Worm (Caenorhabditis elegans): Measurements from ENCODE around the gene F41E6.17.
A peak's percentile ranks its signal among the peaks of the same experiment; 100 is the strongest.

DNA sequence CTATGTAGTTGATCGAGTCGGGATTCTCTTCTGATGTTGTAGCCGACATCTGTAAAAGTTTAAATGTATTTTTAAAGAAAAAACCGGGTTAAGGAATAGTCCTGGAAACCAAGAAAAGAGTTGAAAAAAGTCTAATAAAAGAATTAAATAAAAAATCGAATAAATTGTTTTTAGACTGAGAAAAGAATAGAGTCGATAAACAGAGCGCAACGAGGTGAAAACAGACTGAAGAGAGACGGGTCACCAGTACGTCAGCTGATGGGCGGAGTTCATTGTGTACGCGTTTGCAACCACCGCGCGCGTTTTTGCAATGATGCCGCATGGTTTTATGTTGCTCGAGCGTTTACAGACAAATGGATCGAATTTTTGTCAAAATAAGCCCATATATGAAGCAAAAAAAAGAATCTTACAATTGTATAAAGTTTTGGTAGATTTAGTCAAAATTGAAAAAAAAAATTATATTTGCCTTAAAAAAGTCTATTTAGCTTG is 7.4 kb downstream of the F41E6.17 start, which contains the start of gene atg-18:
- peak; percentile 10 for TF ChIP-seq ztf-11 (tag; optimal IDR thresholded peaks at IDR 0.05)
- peak; percentile 36 for TF ChIP-seq pha-4 (tag; optimal IDR thresholded peaks at IDR 0.05)
- no peak for TF ChIP-seq nhr-28 (tag; optimal IDR thresholded peaks at IDR 0.05)
- peak; percentile 18 for TF ChIP-seq unc-62 (GFP tag; optimal IDR thresholded peaks at IDR 0.05)
- TF ChIP-seq tbx-8 (GFP tag; optimal IDR thresholded peaks at IDR 0.05): no peak
- TF ChIP-seq mab-5 (tag; optimal IDR thresholded peaks at IDR 0.05): peak; percentile 52
- peak; percentile 11 for TF ChIP-seq nhr-237 (tag; optimal IDR thresholded peaks at IDR 0.05)
- peak; percentile 45 for TF ChIP-seq mep-1 (tag; optimal IDR thresholded peaks at IDR 0.05)
- no peak for TF ChIP-seq sem-2 (GFP tag; optimal IDR thresholded peaks at IDR 0.05)
- TF ChIP-seq nhr-12 (tag; optimal IDR thresholded peaks at IDR 0.05): no peak
- no peak for TF ChIP-seq unc-39 (tag; optimal IDR thresholded peaks at IDR 0.05)
- TF ChIP-seq snpc-4 (tag; optimal IDR thresholded peaks at IDR 0.05): no peak
- TF ChIP-seq lsy-2 (tag; optimal IDR thresholded peaks at IDR 0.05): peak; percentile 39

Measured in whole organism, mixed stage, embryonic.